Worm (Caenorhabditis elegans): ENCODE measurements around the gene F34H10.1.

DNA sequence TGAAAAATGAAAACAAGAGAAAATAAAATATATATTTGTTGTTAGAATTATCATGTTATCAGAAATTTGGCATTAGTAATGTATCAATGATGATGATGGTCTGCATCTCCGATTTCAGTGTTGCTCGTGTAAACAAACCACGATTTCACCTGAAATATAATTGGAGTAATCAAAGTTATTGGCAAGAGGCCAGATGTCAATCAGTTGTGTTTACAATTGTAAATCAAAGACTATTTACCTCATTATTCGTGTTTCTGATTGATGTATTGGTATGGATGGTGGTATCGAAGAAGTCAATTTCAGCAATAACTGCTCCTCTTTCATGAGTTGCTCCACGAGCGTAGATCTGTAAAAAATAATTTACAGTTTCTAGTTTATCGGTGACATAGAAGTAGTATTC, 50.1 kb downstream of the F34H10.1 start:
- no peak for TF ChIP-seq hmg-4 (GFP tag; optimal IDR thresholded peaks at IDR 0.05)
- no peak for TF ChIP-seq hmbx-1 (tag; optimal IDR thresholded peaks at IDR 0.05)
- no peak for TF ChIP-seq B0310.2 (tag; optimal IDR thresholded peaks at IDR 0.05)
- TF ChIP-seq flt-1 (GFP tag; IDR thresholded peaks at IDR 0.05), result no peak
- no peak for TF ChIP-seq tbx-11 (GFP tag; IDR thresholded peaks at IDR 0.05)
- TF ChIP-seq ama-1 (optimal IDR thresholded peaks at IDR 0.05), result no peak
- TF ChIP-seq tbx-37 (GFP tag; conservative IDR thresholded peaks at IDR 0.05), result no peak

Data from whole organism, early embryonic.